Fruit fly (Drosophila melanogaster): Measurements from ENCODE around the gene ImpE2.
A peak's percentile ranks its signal among the peaks of the same experiment; 100 is the strongest.

Gene ImpE2

dm6 chr3L:3512998-3513397 lies 517 bp upstream of the ImpE2 start:
- peak; percentile 48 for TF ChIP-seq psq (GFP tag; optimal IDR thresholded peaks at IDR 0.05)
- TF ChIP-seq Sp1 (GFP tag; optimal IDR thresholded peaks at IDR 0.05), result peak; percentile 62
- TF ChIP-seq OdsH (GFP tag; optimal IDR thresholded peaks at IDR 0.05), result peak; percentile 49
- peak; percentile 23 for TF ChIP-seq rgr (GFP tag; optimal IDR thresholded peaks at IDR 0.05)
- no peak for TF ChIP-seq usp (GFP tag; optimal IDR thresholded peaks at IDR 0.05)
- TF ChIP-seq lola (GFP tag; optimal IDR thresholded peaks at IDR 0.05), result no peak
- TF ChIP-seq Hnf4 (GFP tag; optimal IDR thresholded peaks at IDR 0.05), result no peak
- TF ChIP-seq fru (GFP tag; optimal IDR thresholded peaks at IDR 0.05), result peak; percentile 65
- no peak for TF ChIP-seq GATAd (GFP tag; optimal IDR thresholded peaks at IDR 0.05)
- peak in 1 of 2 experiments; percentile 62 for TF ChIP-seq foxo (GFP tag; optimal IDR thresholded peaks at IDR 0.05)
- no peak for TF ChIP-seq br (GFP tag; optimal IDR thresholded peaks at IDR 0.05)
- peak; percentile 20 for TF ChIP-seq woc (GFP tag; optimal IDR thresholded peaks at IDR 0.05)
- TF ChIP-seq Hr78 (GFP tag; optimal IDR thresholded peaks at IDR 0.05), result no peak
- no peak for TF ChIP-seq Vsx2 (GFP tag; optimal IDR thresholded peaks at IDR 0.05; ENCODE audit: partially characterized antibody)
- TF ChIP-seq h (GFP tag; optimal IDR thresholded peaks at IDR 0.05), result peak; percentile 53
- TF ChIP-seq CrebA (GFP tag; optimal IDR thresholded peaks at IDR 0.05; ENCODE audit: borderline replicate concordance), result no peak
- TF ChIP-seq dmrt93B (GFP tag; optimal IDR thresholded peaks at IDR 0.05), result peak; percentile 34
- no peak for TF ChIP-seq jim (GFP tag; optimal IDR thresholded peaks at IDR 0.05)
- peak; percentile 30 for TF ChIP-seq ey (GFP tag; optimal IDR thresholded peaks at IDR 0.05)
- peak; percentile 58 for TF ChIP-seq HLH106 (tag; optimal IDR thresholded peaks at IDR 0.05)

DNA sequence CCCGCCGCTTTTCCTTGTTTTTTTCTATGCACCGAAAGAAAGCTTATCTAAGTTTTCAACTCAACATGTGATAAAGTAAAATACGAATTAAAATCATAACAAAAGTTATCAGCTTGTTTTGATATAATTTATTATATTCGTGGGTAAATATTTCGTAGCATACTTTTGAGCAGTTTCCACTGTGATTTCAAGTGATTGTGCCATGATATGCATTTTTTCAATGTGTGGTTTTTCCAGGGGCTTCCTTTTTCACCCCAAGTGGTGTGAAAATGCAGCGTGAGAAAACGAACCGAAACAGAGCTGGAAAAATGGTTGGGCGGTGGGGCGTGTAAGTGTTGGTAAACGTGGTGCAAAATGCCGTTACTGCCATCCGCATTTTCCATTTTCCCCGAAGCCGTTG lies 9.2 kb downstream of the ImpE2 start:
- TF ChIP-seq Hnf4 (GFP tag; optimal IDR thresholded peaks at IDR 0.05), result no peak
- no peak for TF ChIP-seq dmrt93B (GFP tag; optimal IDR thresholded peaks at IDR 0.05)
- TF ChIP-seq Hr78 (GFP tag; optimal IDR thresholded peaks at IDR 0.05), result no peak
- no peak for TF ChIP-seq woc (GFP tag; optimal IDR thresholded peaks at IDR 0.05)
- no peak for TF ChIP-seq Mio (GFP tag; optimal IDR thresholded peaks at IDR 0.05)
- TF ChIP-seq Vsx2 (GFP tag; optimal IDR thresholded peaks at IDR 0.05; ENCODE audit: partially characterized antibody), result no peak
- no peak for TF ChIP-seq rgr (GFP tag; optimal IDR thresholded peaks at IDR 0.05)
- TF ChIP-seq sv (GFP tag; optimal IDR thresholded peaks at IDR 0.05), result no peak
- no peak for TF ChIP-seq psq (GFP tag; optimal IDR thresholded peaks at IDR 0.05)
- TF ChIP-seq brk (GFP tag; optimal IDR thresholded peaks at IDR 0.05), result no peak
- TF ChIP-seq dl (GFP tag; optimal IDR thresholded peaks at IDR 0.05; ENCODE audit: insufficient read depth in 1 of 2, partially characterized antibody in 2 of 2), result no peak

DNA sequence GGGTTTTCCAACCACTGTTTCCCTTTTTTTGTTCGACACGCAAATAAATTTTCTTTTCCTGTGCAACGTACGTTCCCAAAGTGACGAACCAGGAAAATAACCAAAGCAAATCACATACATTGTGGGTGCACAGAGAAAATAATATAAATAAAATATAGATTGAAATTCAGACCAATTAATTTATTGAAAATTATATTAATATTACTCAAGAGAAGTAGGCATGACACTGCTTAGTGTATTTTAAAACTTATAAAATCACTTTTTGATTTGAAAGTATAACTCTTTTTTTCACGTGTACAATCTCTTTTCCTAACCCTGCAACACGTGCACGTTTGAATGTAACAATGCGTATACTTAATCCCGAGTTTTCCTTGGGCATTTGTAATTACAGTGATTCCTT lies 15.9 kb downstream of the ImpE2 start:
- TF ChIP-seq sv (GFP tag; optimal IDR thresholded peaks at IDR 0.05), result no peak
- TF ChIP-seq Myc (optimal IDR thresholded peaks at IDR 0.05), result no peak
- TF ChIP-seq Vsx2 (GFP tag; optimal IDR thresholded peaks at IDR 0.05; ENCODE audit: partially characterized antibody), result no peak
- TF ChIP-seq CrebA (GFP tag; optimal IDR thresholded peaks at IDR 0.05; ENCODE audit: borderline replicate concordance), result no peak
- no peak for TF ChIP-seq woc (GFP tag; optimal IDR thresholded peaks at IDR 0.05)
- no peak for TF ChIP-seq br (GFP tag; optimal IDR thresholded peaks at IDR 0.05)
- TF ChIP-seq CG32264 (GFP tag; optimal IDR thresholded peaks at IDR 0.05), result no peak
- TF ChIP-seq brk (GFP tag; optimal IDR thresholded peaks at IDR 0.05), result no peak
- no peak for TF ChIP-seq Hr78 (GFP tag; optimal IDR thresholded peaks at IDR 0.05)
- TF ChIP-seq Hnf4 (GFP tag; optimal IDR thresholded peaks at IDR 0.05), result no peak
- TF ChIP-seq ey (GFP tag; optimal IDR thresholded peaks at IDR 0.05), result no peak
- no peak for TF ChIP-seq sage (GFP tag; optimal IDR thresholded peaks at IDR 0.05)
- TF ChIP-seq HLH106 (tag; optimal IDR thresholded peaks at IDR 0.05), result no peak
- TF ChIP-seq dsf (GFP tag; optimal IDR thresholded peaks at IDR 0.05; ENCODE audit: borderline replicate concordance), result no peak
- TF ChIP-seq fru (GFP tag; optimal IDR thresholded peaks at IDR 0.05), result no peak

DNA sequence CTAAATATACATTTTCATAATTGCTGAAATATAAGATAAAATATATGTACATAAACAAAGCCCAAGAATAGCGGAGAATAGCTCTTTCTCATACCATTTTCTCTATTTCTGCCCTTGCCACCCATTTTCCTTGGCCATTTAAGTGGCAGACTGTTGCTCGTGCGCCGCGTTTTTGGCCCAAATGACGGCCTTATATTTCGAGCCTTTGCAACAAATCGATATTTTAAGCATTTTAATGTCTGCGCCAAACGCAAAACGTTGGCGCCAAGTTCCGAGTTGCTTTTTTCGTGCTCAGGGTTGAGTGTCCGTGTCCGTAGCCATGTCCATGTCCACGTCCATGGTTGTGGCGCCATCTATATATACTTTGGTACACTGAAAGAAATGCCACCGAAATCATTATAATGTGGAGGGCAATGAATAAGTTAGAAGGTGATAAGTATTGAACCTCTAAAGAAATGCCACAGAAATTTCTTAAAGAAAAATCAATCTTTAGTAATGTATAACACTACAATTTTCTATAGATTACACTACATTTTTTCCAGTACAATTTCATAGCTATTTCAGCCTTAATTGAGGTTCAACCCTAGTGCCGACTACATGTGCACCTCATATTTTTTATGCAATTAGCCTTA lies 20.2 kb downstream of the ImpE2 start:
- TF ChIP-seq brk (GFP tag; optimal IDR thresholded peaks at IDR 0.05) (no peak), Myc (optimal IDR thresholded peaks at IDR 0.05) (no peak), h (GFP tag; optimal IDR thresholded peaks at IDR 0.05) (no peak), dsf (GFP tag; optimal IDR thresholded peaks at IDR 0.05; ENCODE audit: borderline replicate concordance) (no peak), Hr83 (GFP tag; optimal IDR thresholded peaks at IDR 0.05; ENCODE audit: poor library complexity, severe bottlenecking) (no peak), Vsx2 (GFP tag; optimal IDR thresholded peaks at IDR 0.05; ENCODE audit: partially characterized antibody) (no peak), tai (GFP tag; optimal IDR thresholded peaks at IDR 0.05) (no peak), sv (GFP tag; optimal IDR thresholded peaks at IDR 0.05) (no peak), woc (GFP tag; optimal IDR thresholded peaks at IDR 0.05) (no peak), HLH106 (tag; optimal IDR thresholded peaks at IDR 0.05) (no peak), GATAd (GFP tag; optimal IDR thresholded peaks at IDR 0.05) (no peak), OdsH (GFP tag; optimal IDR thresholded peaks at IDR 0.05) (no peak), dl (GFP tag; optimal IDR thresholded peaks at IDR 0.05; ENCODE audit: insufficient read depth in 1 of 2, partially characterized antibody in 2 of 2) (no peak), foxo (GFP tag; optimal IDR thresholded peaks at IDR 0.05) (no peak), Jra (GFP tag; optimal IDR thresholded peaks at IDR 0.05) (no peak), jim (GFP tag; optimal IDR thresholded peaks at IDR 0.05) (no peak)

Data from whole organism, wandering third instar larva.